Worm (Caenorhabditis elegans) whole organism, mixed stage, embryonic: ENCODE results near the gene C55C3.6.

ENCODE experiments used
- blmp-1 ChIP-seq: fragments of 150-350 bp; optimal IDR thresholded peaks from 2 replicates; lab custom pipeline; 2014; ENCODE audit warnings: missing biosample characterization, missing genetic modification characterization
- ceh-39 ChIP-seq: fragments of 150-350 bp; optimal IDR thresholded peaks from 2 replicates; lab custom pipeline; 2014; ENCODE audit warnings: missing biosample characterization, missing genetic modification characterization
- cnd-1 ChIP-seq: fragments of 200-800 bp; sonication (Bioruptor generic); optimal IDR thresholded peaks from 2 replicates; lab custom pipeline; 2018; ENCODE audit warnings: mild to moderate bottlenecking, missing genetic modification characterization, missing compliant biosample characterization
- elt-3 ChIP-seq: fragments of 150-350 bp; optimal IDR thresholded peaks from 2 replicates; lab custom pipeline; 2014; ENCODE audit warnings: missing biosample characterization, missing genetic modification characterization
- lin-13 ChIP-seq: fragments of 150-350 bp; optimal IDR thresholded peaks from 2 replicates; lab custom pipeline; 2014; ENCODE audit warnings: missing biosample characterization, missing genetic modification characterization
- lsy-2 ChIP-seq: fragments of 150-350 bp; optimal IDR thresholded peaks from 2 replicates; lab custom pipeline; 2014; ENCODE audit warnings: missing biosample characterization, missing genetic modification characterization
- mep-1 ChIP-seq: fragments of 150-350 bp; optimal IDR thresholded peaks from 2 replicates; lab custom pipeline; 2017; ENCODE audit warnings: missing biosample characterization, missing genetic modification reagents, missing genetic modification characterization, inconsistent platforms
- nhr-28 ChIP-seq: fragments of 150-350 bp; optimal IDR thresholded peaks from 2 replicates; lab custom pipeline; 2014; ENCODE audit warnings: missing biosample characterization, missing genetic modification characterization
- nhr-76 ChIP-seq: sonication (generic microtip); optimal IDR thresholded peaks from 2 replicates; lab custom pipeline; 2017; ENCODE audit warnings: missing biosample characterization, missing genetic modification characterization
- pha-4 ChIP-seq: fragments of 150-350 bp; optimal IDR thresholded peaks from 2 replicates; lab custom pipeline; 2018; ENCODE audit warnings: missing biosample characterization, missing genetic modification reagents, missing genetic modification characterization
- snpc-4 ChIP-seq: fragments of 150-350 bp; optimal IDR thresholded peaks from 2 replicates; lab custom pipeline; 2014; ENCODE audit warnings: missing biosample characterization, missing genetic modification characterization
- unc-39 ChIP-seq: fragments of 150-350 bp; optimal IDR thresholded peaks from 2 replicates; lab custom pipeline; 2014; ENCODE audit warnings: missing biosample characterization, missing genetic modification characterization
- unc-62 ChIP-seq: fragments of 150-350 bp; optimal IDR thresholded peaks from 2 replicates; lab custom pipeline; 2014; ENCODE audit warnings: missing biosample characterization, missing genetic modification reagents, missing genetic modification characterization

DNA sequence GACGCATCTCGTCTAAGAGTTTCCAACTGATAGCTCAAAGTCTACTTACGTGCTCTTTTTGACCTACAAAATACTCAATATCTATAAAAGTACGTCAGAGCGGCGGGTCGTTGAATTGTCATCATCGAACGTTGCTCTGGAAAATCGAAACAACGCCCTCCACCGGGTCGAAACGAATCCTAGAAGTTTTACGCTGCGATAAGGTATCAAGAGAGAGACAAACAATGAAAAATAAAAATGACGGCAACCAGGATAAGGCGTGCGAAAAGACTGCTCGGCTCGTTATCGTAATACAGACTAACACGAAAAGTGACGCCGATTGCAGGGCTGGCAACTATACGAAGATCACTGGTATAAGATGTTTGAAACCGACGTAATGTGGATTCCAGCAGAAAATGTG is 28.8 kb upstream of the C55C3.6 start:
- TF ChIP-seq blmp-1: no peak
- no peak for TF ChIP-seq mep-1 (tag; lab: Kevin White, UChicago)
- no peak for TF ChIP-seq nhr-28 (tag; lab: Kevin White, UChicago)
- TF ChIP-seq unc-62 (GFP tag; lab: Kevin White, UChicago): no peak
- TF ChIP-seq nhr-76 (tag; lab: Kevin White, UChicago): no peak
- TF ChIP-seq pha-4 (tag; lab: Kevin White, UChicago): no peak
- TF ChIP-seq lin-13 (tag; lab: Kevin White, UChicago): no peak
- no peak for TF ChIP-seq lsy-2 (tag; lab: Kevin White, UChicago)
- no peak for TF ChIP-seq unc-39 (tag; lab: Kevin White, UChicago)
- TF ChIP-seq snpc-4: no peak
- no peak for TF ChIP-seq ceh-39 (tag; lab: Kevin White, UChicago)
- TF ChIP-seq cnd-1: no peak
- no peak for TF ChIP-seq elt-3 (tag; lab: Kevin White, UChicago)
